Worm (Caenorhabditis elegans): Measurements from ENCODE around the gene csn-5.

The csn-5 gene

ce11 chrIV:5659461-5659860 is 10.1 kb downstream of the csn-5 start (continued):
- no peak for TF ChIP-seq unc-39 (tag; optimal IDR thresholded peaks at IDR 0.05)
- TF ChIP-seq nhr-6 (tag; optimal IDR thresholded peaks at IDR 0.05): no peak
- TF ChIP-seq ceh-16 (tag; optimal IDR thresholded peaks at IDR 0.05): no peak
- no peak for TF ChIP-seq lsy-2 (tag; optimal IDR thresholded peaks at IDR 0.05)
- TF ChIP-seq blmp-1 (tag; optimal IDR thresholded peaks at IDR 0.05; ENCODE audit: insufficient read depth): no peak
- no peak for TF ChIP-seq lin-11 (tag; optimal IDR thresholded peaks at IDR 0.05)

ce11 chrIV:5660239-5660638 is 10.9 kb downstream of the csn-5 start, which contains the start of gene skn-1:
Gene skn-1 (minus strand): TSS chrIV:5660384.
- TF ChIP-seq R02D3.7 (tag; optimal IDR thresholded peaks at IDR 0.05): no peak
- TF ChIP-seq unc-39 (tag; optimal IDR thresholded peaks at IDR 0.05): no peak
- TF ChIP-seq nhr-6 (tag; optimal IDR thresholded peaks at IDR 0.05): no peak
- TF ChIP-seq zag-1 (tag; optimal IDR thresholded peaks at IDR 0.05): no peak
- no peak for TF ChIP-seq elt-3 (tag; optimal IDR thresholded peaks at IDR 0.05)
- TF ChIP-seq ceh-16 (tag; optimal IDR thresholded peaks at IDR 0.05): no peak
- TF ChIP-seq nhr-11 (tag; optimal IDR thresholded peaks at IDR 0.05): no peak
- no peak for TF ChIP-seq mbf-1 (tag; optimal IDR thresholded peaks at IDR 0.05)
- TF ChIP-seq nhr-21 (tag; optimal IDR thresholded peaks at IDR 0.05): no peak
- TF ChIP-seq mdl-1 (tag; optimal IDR thresholded peaks at IDR 0.05): no peak
- no peak for TF ChIP-seq aly-2 (tag; optimal IDR thresholded peaks at IDR 0.05)
- no peak for TF ChIP-seq nhr-129 (tag; optimal IDR thresholded peaks at IDR 0.05)
- TF ChIP-seq blmp-1 (tag; optimal IDR thresholded peaks at IDR 0.05; ENCODE audit: insufficient read depth): no peak
- TF ChIP-seq elt-1 (tag; optimal IDR thresholded peaks at IDR 0.05): no peak
- TF ChIP-seq peb-1 (tag; optimal IDR thresholded peaks at IDR 0.05): no peak

ce11 chrIV:5662073-5662472 is 12.7 kb downstream of the csn-5 start:
- TF ChIP-seq lin-11 (tag; optimal IDR thresholded peaks at IDR 0.05): no peak
- no peak for TF ChIP-seq F13H6.1 (tag; optimal IDR thresholded peaks at IDR 0.05)
- TF ChIP-seq unc-39 (tag; optimal IDR thresholded peaks at IDR 0.05): no peak
- TF ChIP-seq nhr-11 (tag; optimal IDR thresholded peaks at IDR 0.05): no peak
- TF ChIP-seq skn-1 (tag; optimal IDR thresholded peaks at IDR 0.05): no peak
- TF ChIP-seq nhr-77 (tag; optimal IDR thresholded peaks at IDR 0.05): no peak

- TF ChIP-seq crh-2 (tag; optimal IDR thresholded peaks at IDR 0.05) (no peak), egl-27 (tag; optimal IDR thresholded peaks at IDR 0.05) (no peak), nhr-77 (tag; optimal IDR thresholded peaks at IDR 0.05) (no peak), ceh-82 (tag; optimal IDR thresholded peaks at IDR 0.05) (no peak), sem-4 (tag; optimal IDR thresholded peaks at IDR 0.05) (no peak), ztf-11 (tag; optimal IDR thresholded peaks at IDR 0.05) (no peak), C34F6.9 (tag; optimal IDR thresholded peaks at IDR 0.05) (no peak), Y55F3AM.14 (GFP tag; optimal IDR thresholded peaks at IDR 0.05) (no peak), ztf-4 (tag; optimal IDR thresholded peaks at IDR 0.05) (no peak), unc-62 (GFP tag; optimal IDR thresholded peaks at IDR 0.05) (no peak), skn-1 (tag; optimal IDR thresholded peaks at IDR 0.05) (no peak), dmd-4 (tag; optimal IDR thresholded peaks at IDR 0.05) (no peak), mbf-1 (tag; optimal IDR thresholded peaks at IDR 0.05) (no peak), mab-5 (tag; optimal IDR thresholded peaks at IDR 0.05) (no peak), zag-1 (tag; optimal IDR thresholded peaks at IDR 0.05) (no peak), nhr-21 (tag; optimal IDR thresholded peaks at IDR 0.05) (no peak), unc-39 (tag; optimal IDR thresholded peaks at IDR 0.05) (no peak), nhr-25 (tag; optimal IDR thresholded peaks at IDR 0.05) (no peak)
Measured at ce11 chrIV:5662886-5663285, 13.6 kb downstream of the csn-5 start.

ce11 chrIV:5664375-5665004 is 15.2 kb downstream of the csn-5 start, which contains the start of gene bec-1:
Gene bec-1 (minus strand): TSS chrIV:5664425.
- TF ChIP-seq nhr-25 (tag; optimal IDR thresholded peaks at IDR 0.05): peak; percentile 30
- no peak for TF ChIP-seq nhr-23 (tag; optimal IDR thresholded peaks at IDR 0.05)
- peak; percentile 69 for TF ChIP-seq skn-1 (tag; optimal IDR thresholded peaks at IDR 0.05)
